Fruit fly (Drosophila melanogaster): Measurements from ENCODE around the gene CG45603.

DNA sequence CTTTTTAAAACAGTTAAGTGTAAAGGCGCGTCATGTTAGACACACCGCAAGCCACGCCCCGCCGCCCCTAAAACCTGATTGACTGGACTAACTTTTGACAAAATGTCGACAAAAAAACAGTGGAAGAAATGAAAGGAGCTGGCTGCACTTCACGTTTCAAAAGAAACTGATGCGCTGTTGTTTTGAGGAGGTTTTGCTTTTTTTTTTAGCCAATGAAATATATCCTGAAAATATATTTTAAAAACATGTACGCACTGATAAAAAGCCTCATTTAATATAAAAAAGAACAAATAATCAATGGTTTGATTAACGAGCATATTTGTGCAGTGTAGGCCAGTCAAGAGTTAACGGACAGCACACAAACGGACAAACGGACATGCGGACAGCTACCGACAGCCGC, 28.8 kb upstream of the CG45603 start:
- TF ChIP-seq Sin3A (optimal IDR thresholded peaks at IDR 0.05) (no peak), insv (optimal IDR thresholded peaks at IDR 0.05) (no peak), h (optimal IDR thresholded peaks at IDR 0.05) (no peak), Myc (optimal IDR thresholded peaks at IDR 0.05) (no peak)
